Worm (Caenorhabditis elegans): ENCODE results near the gene aqp-2.

The aqp-2 gene

ce11 chrII:9301065-9301464, 39.3 kb upstream of the aqp-2 start:
- TF ChIP-seq hmbx-1 (tag; optimal IDR thresholded peaks at IDR 0.05) = peak; percentile 6
- TF ChIP-seq F13C5.2 (tag; optimal IDR thresholded peaks at IDR 0.05) = no peak
- no peak for TF ChIP-seq ama-1 (optimal IDR thresholded peaks at IDR 0.05)

ce11 chrII:9299679-9300078, 37.9 kb upstream of the aqp-2 start:
- TF ChIP-seq tbx-37 (GFP tag; conservative IDR thresholded peaks at IDR 0.05) = no peak
- TF ChIP-seq F13C5.2 (tag; optimal IDR thresholded peaks at IDR 0.05) = no peak
- TF ChIP-seq ceh-13 (GFP tag; optimal IDR thresholded peaks at IDR 0.05) = no peak
- TF ChIP-seq hmbx-1 (tag; optimal IDR thresholded peaks at IDR 0.05) = no peak
- TF ChIP-seq tra-4 (tag; optimal IDR thresholded peaks at IDR 0.05) = no peak
- TF ChIP-seq scrt-1 (GFP tag; IDR thresholded peaks at IDR 0.05) = no peak
- TF ChIP-seq B0310.2 (tag; optimal IDR thresholded peaks at IDR 0.05) = no peak
- no peak for TF ChIP-seq hnd-1 (tag; optimal IDR thresholded peaks at IDR 0.05)
- TF ChIP-seq sea-1 (GFP tag; conservative IDR thresholded peaks at IDR 0.05) = no peak
- no peak for TF ChIP-seq ama-1 (optimal IDR thresholded peaks at IDR 0.05)
- TF ChIP-seq hmg-4 (GFP tag; optimal IDR thresholded peaks at IDR 0.05) = no peak
- no peak for TF ChIP-seq tbx-11 (GFP tag; IDR thresholded peaks at IDR 0.05)
- no peak for TF ChIP-seq flt-1 (GFP tag; IDR thresholded peaks at IDR 0.05)
- no peak for TF ChIP-seq aly-1 (tag; optimal IDR thresholded peaks at IDR 0.05)
- TF ChIP-seq ceh-36 (tag; optimal IDR thresholded peaks at IDR 0.05) = no peak
- no peak for TF ChIP-seq pes-1 (GFP tag; IDR thresholded peaks at IDR 0.05)

- no peak for TF ChIP-seq flt-1 (GFP tag; IDR thresholded peaks at IDR 0.05)
- no peak for TF ChIP-seq pes-1 (GFP tag; IDR thresholded peaks at IDR 0.05)
- no peak for TF ChIP-seq ceh-13 (GFP tag; optimal IDR thresholded peaks at IDR 0.05)
- TF ChIP-seq tbx-37 (GFP tag; conservative IDR thresholded peaks at IDR 0.05) = no peak
- TF ChIP-seq ets-7 (tag; optimal IDR thresholded peaks at IDR 0.05) = no peak
- no peak for TF ChIP-seq hnd-1 (tag; optimal IDR thresholded peaks at IDR 0.05)
- TF ChIP-seq scrt-1 (GFP tag; IDR thresholded peaks at IDR 0.05) = no peak
- no peak for TF ChIP-seq aly-1 (tag; optimal IDR thresholded peaks at IDR 0.05)
- no peak for TF ChIP-seq hmbx-1 (tag; optimal IDR thresholded peaks at IDR 0.05)
- no peak for TF ChIP-seq tra-4 (tag; optimal IDR thresholded peaks at IDR 0.05)
- no peak for TF ChIP-seq B0310.2 (tag; optimal IDR thresholded peaks at IDR 0.05)
- no peak for TF ChIP-seq F13C5.2 (tag; optimal IDR thresholded peaks at IDR 0.05)
- no peak for TF ChIP-seq ama-1 (optimal IDR thresholded peaks at IDR 0.05)
- TF ChIP-seq hmg-4 (GFP tag; optimal IDR thresholded peaks at IDR 0.05) = no peak
- no peak for TF ChIP-seq tbx-11 (GFP tag; IDR thresholded peaks at IDR 0.05)
- no peak for TF ChIP-seq sea-1 (GFP tag; conservative IDR thresholded peaks at IDR 0.05)
- TF ChIP-seq ceh-36 (tag; optimal IDR thresholded peaks at IDR 0.05) = no peak
These were observed 33.9 kb upstream of the aqp-2 start, which contains the start of gene C01G6.9 for ce11 chrII:9295678-9296077. Gene C01G6.9, minus strand, starts transcription at chrII:9295818.

ce11 chrII:9291632-9292031, 29.9 kb upstream of the aqp-2 start, which contains the start of gene acs-7:
Gene acs-7, plus strand, starts transcription at chrII:9292017.
- TF ChIP-seq hmbx-1 (tag; optimal IDR thresholded peaks at IDR 0.05) (no peak), ets-7 (tag; optimal IDR thresholded peaks at IDR 0.05) (no peak), hmg-4 (GFP tag; optimal IDR thresholded peaks at IDR 0.05) (no peak)

ce11 chrII:9289127-9289526, 27.3 kb upstream of the aqp-2 start:
- no peak for TF ChIP-seq flt-1 (GFP tag; IDR thresholded peaks at IDR 0.05)
- TF ChIP-seq tra-4 (tag; optimal IDR thresholded peaks at IDR 0.05) = no peak
- no peak for TF ChIP-seq ets-7 (tag; optimal IDR thresholded peaks at IDR 0.05)
- TF ChIP-seq hmbx-1 (tag; optimal IDR thresholded peaks at IDR 0.05) = no peak
- TF ChIP-seq B0310.2 (tag; optimal IDR thresholded peaks at IDR 0.05) = no peak
- no peak for TF ChIP-seq hmg-4 (GFP tag; optimal IDR thresholded peaks at IDR 0.05)

ce11 chrII:9285171-9286025, 23.6 kb upstream of the aqp-2 start, which contains the start of gene mtrr-1:
Gene mtrr-1, plus strand, starts transcription at chrII:9285975.
- no peak for TF ChIP-seq sea-1 (GFP tag; conservative IDR thresholded peaks at IDR 0.05)
- no peak for TF ChIP-seq B0310.2 (tag; optimal IDR thresholded peaks at IDR 0.05)
- no peak for TF ChIP-seq tbx-37 (GFP tag; conservative IDR thresholded peaks at IDR 0.05)
- no peak for TF ChIP-seq hmg-4 (GFP tag; optimal IDR thresholded peaks at IDR 0.05)
- TF ChIP-seq tbx-11 (GFP tag; IDR thresholded peaks at IDR 0.05) = no peak
- no peak for TF ChIP-seq tra-4 (tag; optimal IDR thresholded peaks at IDR 0.05)
- no peak for TF ChIP-seq aly-1 (tag; optimal IDR thresholded peaks at IDR 0.05)
- no peak for TF ChIP-seq ets-7 (tag; optimal IDR thresholded peaks at IDR 0.05)
- TF ChIP-seq pes-1 (GFP tag; IDR thresholded peaks at IDR 0.05) = no peak
- no peak for TF ChIP-seq hnd-1 (tag; optimal IDR thresholded peaks at IDR 0.05)
- no peak for TF ChIP-seq scrt-1 (GFP tag; IDR thresholded peaks at IDR 0.05)
- no peak for TF ChIP-seq ceh-36 (tag; optimal IDR thresholded peaks at IDR 0.05)
- TF ChIP-seq hmbx-1 (tag; optimal IDR thresholded peaks at IDR 0.05) = no peak
- no peak for TF ChIP-seq ceh-13 (GFP tag; optimal IDR thresholded peaks at IDR 0.05)
- TF ChIP-seq F13C5.2 (tag; optimal IDR thresholded peaks at IDR 0.05) = no peak
- no peak for TF ChIP-seq ama-1 (optimal IDR thresholded peaks at IDR 0.05)
- no peak for TF ChIP-seq flt-1 (GFP tag; IDR thresholded peaks at IDR 0.05)

ce11 chrII:9284358-9285170, 22.8 kb upstream of the aqp-2 start:
- TF ChIP-seq tra-4 (tag; optimal IDR thresholded peaks at IDR 0.05) (no peak), sea-1 (GFP tag; conservative IDR thresholded peaks at IDR 0.05) (0 out of 2 replicates have a peak, but pooled peaks have one; percentile 6), tbx-37 (GFP tag; conservative IDR thresholded peaks at IDR 0.05) (0 out of 2 replicates have a peak, but pooled peaks have one; percentile 10)

All from whole organism, early embryonic.